Worm (Caenorhabditis elegans): Measurements from ENCODE around the gene ZK742.6.

- TF ChIP-seq nhr-237 (tag; optimal IDR thresholded peaks at IDR 0.05) = no peak
- TF ChIP-seq nhr-2 (tag; optimal IDR thresholded peaks at IDR 0.05) = no peak
- no peak for TF ChIP-seq blmp-1 (tag; optimal IDR thresholded peaks at IDR 0.05)
- no peak for TF ChIP-seq pha-4 (tag; optimal IDR thresholded peaks at IDR 0.05)
- TF ChIP-seq ztf-11 (tag; optimal IDR thresholded peaks at IDR 0.05) = no peak
- no peak for TF ChIP-seq lsy-2 (tag; optimal IDR thresholded peaks at IDR 0.05)
- TF ChIP-seq unc-62 (GFP tag; optimal IDR thresholded peaks at IDR 0.05) = no peak
- no peak for TF ChIP-seq nhr-12 (tag; optimal IDR thresholded peaks at IDR 0.05)
These were observed 28.9 kb downstream of the ZK742.6 start for ce11 chrV:7785885-7786284.
